Fruit fly (Drosophila melanogaster) whole organism: ENCODE measurements around the gene PAPLA1.

ENCODE experiments used
- CG8478 ChIP-seq: fragments of >200 bp; optimal IDR thresholded peaks from 2 replicates; lab custom pipeline; 2018; ENCODE audit warnings: inconsistent platforms
- Dll ChIP-seq: fragments of >200 bp; optimal IDR thresholded peaks from 2 replicates; lab custom pipeline; 2017
- EcR ChIP-seq, 2 experiments: fragments of >200 bp; optimal IDR thresholded peaks; 2 replicates each; lab custom pipeline; 2017; ENCODE audit warnings: missing biosample characterization in 2 of 2, missing genetic modification characterization in 2 of 2, missing genetic modification reagents in 2 of 2
- pan ChIP-seq: fragments of >200 bp; optimal IDR thresholded peaks from 2 replicates; lab custom pipeline; 2017
- psq ChIP-seq: fragments of >200 bp; optimal IDR thresholded peaks from 2 replicates; lab custom pipeline; 2017
- usp ChIP-seq: fragments of >200 bp; optimal IDR thresholded peaks from 2 replicates; lab custom pipeline; 2017; ENCODE audit warnings: missing biosample characterization, missing genetic modification characterization, mixed read lengths

PAPLA1 gene

DNA sequence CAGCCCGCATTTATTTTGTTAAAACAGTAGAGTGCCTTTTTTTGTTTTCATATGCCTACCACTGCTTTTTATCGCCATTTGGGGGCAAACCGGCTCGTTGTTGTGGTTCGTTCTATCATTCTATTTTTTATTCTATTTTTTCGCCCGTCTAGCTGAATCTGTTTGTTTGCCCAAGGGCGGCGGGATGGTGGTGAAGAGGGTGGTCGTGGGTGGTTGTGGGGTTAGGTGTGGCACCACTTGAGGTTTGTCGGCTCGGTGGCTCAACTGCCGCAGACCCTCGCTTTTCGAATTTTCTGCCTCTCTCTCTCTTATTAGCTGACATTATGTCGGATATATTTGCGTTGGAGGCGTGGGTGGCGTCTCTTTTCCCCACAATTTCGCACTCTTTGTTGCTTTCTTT is 12.1 kb upstream of the PAPLA1 start:
- TF ChIP-seq pan (lab: Kevin White, UChicago) (no peak), usp (no peak), Dll (lab: Kevin White, UChicago) (no peak), EcR (GFP tag; optimal IDR thresholded peaks at IDR 0.05; lab: Kevin White, UChicago) (no peak), CG8478 (lab: Kevin White, UChicago) (no peak), psq (lab: Kevin White, UChicago) (no peak)

DNA sequence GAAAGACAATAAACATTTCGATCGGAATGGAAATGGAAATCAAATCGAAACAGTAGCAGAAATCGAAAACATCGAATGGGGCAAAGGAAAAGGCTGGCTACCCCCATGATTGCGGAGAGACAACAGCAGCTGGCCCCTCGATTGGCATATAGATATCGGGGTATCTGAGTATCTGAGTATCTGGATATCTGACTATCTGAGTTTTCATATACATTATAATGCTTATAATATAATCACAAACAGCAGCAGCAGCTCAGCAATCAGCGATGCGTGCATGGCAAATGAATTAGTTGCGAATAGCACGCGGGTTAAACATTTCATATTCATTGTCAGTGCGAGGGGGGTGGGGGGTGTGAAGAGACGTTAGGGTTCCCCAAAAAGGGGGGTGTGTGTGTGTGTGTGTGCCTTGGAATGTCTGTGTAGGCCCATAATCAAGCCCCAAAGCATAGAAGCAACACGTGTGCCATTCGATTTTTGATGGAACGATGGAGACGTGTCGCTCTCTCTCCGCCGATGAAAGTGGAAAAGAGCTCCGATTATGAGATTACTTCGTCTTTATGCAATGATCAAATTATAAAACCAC is 11.3 kb upstream of the PAPLA1 start:
- TF ChIP-seq Dll (lab: Kevin White, UChicago) = no peak
- TF ChIP-seq CG8478 (lab: Kevin White, UChicago) = no peak
- TF ChIP-seq usp = no peak
- TF ChIP-seq psq (lab: Kevin White, UChicago) = no peak
- no peak for TF ChIP-seq EcR (GFP tag; optimal IDR thresholded peaks at IDR 0.05; lab: Kevin White, UChicago)
- no peak for TF ChIP-seq pan (lab: Kevin White, UChicago)

DNA sequence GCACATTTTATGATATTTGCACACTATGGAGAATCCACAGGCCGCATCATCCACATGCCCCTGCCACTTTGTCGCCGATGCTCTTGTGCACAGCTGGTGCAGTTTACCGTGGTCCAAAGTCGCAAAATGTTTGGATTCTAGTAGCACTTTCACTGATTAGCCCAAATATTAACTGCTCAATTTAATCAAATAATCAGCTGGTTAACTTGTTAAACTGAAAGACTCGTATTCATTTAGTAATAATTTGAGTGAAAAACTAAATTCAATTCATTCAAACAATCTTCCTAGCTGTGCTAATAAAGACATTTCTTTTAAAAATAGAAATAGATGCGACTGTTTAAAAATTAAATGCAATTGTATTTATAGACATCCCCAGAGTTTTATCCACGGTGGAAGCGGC is 8.6 kb upstream of the PAPLA1 start:
- TF ChIP-seq CG8478 (lab: Kevin White, UChicago) = no peak
- TF ChIP-seq pan (lab: Kevin White, UChicago) = no peak
- TF ChIP-seq EcR (GFP tag; optimal IDR thresholded peaks at IDR 0.05; lab: Kevin White, UChicago) = no peak
- no peak for TF ChIP-seq usp
- no peak for TF ChIP-seq Dll (lab: Kevin White, UChicago)
- no peak for TF ChIP-seq psq (lab: Kevin White, UChicago)

DNA sequence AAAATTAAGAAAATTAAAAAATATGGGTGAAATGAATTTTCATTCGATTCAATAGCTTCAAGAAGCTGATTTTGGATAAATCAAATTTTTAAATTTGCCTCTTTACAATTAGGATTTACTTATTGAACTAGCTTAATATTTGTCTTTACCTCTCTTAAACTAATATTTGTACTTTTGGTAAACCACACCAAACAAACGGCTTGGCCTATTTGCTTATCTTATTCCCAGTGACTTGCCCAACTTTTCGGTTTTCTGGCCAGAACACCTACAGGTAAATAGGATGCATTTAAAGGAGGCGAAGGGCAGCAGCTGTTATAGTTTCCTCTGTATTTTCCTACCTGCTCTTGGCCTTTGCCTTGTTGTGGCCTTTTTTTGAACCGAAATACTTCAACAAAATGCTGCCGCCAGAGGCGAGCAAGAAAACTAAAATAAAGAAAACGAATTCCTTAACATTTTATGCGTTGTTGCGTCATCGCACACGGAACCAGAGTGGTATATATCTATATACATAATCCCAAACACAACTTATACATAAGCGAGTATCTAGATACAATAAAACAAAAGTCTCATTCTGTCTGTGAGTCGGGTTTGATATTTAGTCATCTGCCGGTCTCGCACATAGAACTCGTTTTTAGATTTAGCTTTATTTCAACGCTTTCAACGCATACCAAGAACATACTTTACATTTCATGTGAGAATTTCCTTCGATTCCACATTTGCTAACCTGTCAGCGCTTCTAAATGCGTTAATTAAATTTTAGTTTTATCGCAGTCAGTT is 6.5 kb upstream of the PAPLA1 start:
- no peak for TF ChIP-seq Dll (lab: Kevin White, UChicago)
- TF ChIP-seq EcR (GFP tag; optimal IDR thresholded peaks at IDR 0.05; lab: Kevin White, UChicago) = no peak
- no peak for TF ChIP-seq CG8478 (lab: Kevin White, UChicago)
- TF ChIP-seq usp = no peak
- TF ChIP-seq psq (lab: Kevin White, UChicago) = no peak
- TF ChIP-seq pan (lab: Kevin White, UChicago) = no peak

DNA sequence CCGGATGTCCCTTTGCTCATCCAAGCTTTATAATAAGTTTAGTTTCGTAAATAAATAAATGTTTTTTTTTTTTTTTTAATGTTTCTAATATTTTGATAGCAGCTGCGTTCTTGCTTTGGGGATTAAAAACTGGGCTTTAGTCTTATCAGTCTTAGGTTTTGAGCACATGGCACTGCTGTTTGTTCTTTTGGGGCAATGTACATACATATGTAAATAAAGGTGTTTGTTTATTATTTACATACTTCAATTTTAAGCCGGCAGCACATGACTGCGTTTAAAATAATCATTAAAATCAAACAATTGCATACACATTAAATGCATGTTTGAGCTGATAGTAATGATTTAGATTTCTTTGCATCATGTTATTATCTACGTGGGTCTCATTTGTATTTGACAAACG is 4.8 kb upstream of the PAPLA1 start:
- no peak for TF ChIP-seq Dll (lab: Kevin White, UChicago)

DNA sequence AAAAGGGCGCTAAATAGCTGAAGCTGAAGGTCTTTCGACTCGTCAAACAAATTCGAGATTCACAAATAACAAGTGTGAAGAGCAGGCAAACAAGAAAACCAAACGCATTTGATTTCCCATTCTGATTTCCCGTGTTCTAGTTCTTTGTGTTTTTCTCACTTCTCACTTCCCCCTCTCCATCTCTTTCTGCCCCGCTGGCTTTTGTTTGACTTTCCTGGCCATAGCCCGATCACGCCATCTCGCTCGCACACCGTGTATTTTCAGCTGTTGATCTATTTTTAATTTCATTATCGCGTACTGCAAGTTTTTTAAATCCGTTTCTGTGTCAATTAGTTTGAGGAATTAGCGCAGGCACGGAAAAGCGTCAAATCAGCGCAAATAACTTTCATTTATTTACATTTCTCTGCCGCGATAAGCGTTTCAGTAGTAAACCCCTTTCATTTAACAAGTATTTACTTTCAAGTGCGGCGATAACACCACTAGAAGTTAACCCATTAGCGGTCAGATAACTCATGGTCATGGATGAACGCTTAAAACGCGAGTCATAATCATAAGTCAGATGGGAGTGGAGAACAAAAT is 4.2 kb upstream of the PAPLA1 start:
- TF ChIP-seq usp (no peak), CG8478 (lab: Kevin White, UChicago) (no peak), psq (lab: Kevin White, UChicago) (no peak), EcR (GFP tag; optimal IDR thresholded peaks at IDR 0.05; lab: Kevin White, UChicago) (no peak), Dll (lab: Kevin White, UChicago) (no peak), pan (lab: Kevin White, UChicago) (no peak)

DNA sequence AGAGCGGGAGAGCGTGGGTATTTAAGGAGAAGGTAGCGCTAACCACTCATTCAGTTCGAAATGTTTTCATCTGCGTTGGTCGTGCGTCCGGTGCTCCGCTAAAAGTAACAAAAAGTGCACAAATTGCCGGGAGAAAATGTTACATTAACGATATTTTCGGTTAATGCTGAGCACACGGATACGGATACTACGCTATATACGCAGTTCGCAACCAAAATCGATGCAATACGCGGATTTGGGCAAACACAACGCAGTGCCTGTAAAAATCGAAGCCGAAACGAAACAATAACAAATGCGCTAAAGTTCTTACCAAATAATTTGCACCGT is 3.5 kb upstream of the PAPLA1 start, which contains the start of gene Piezo:
Piezo (plus strand) TSS at position 49 of the 327 bp plus-strand sequence.
- TF ChIP-seq psq (lab: Kevin White, UChicago) (no peak), pan (lab: Kevin White, UChicago) (no peak), Dll (lab: Kevin White, UChicago) (no peak)

DNA sequence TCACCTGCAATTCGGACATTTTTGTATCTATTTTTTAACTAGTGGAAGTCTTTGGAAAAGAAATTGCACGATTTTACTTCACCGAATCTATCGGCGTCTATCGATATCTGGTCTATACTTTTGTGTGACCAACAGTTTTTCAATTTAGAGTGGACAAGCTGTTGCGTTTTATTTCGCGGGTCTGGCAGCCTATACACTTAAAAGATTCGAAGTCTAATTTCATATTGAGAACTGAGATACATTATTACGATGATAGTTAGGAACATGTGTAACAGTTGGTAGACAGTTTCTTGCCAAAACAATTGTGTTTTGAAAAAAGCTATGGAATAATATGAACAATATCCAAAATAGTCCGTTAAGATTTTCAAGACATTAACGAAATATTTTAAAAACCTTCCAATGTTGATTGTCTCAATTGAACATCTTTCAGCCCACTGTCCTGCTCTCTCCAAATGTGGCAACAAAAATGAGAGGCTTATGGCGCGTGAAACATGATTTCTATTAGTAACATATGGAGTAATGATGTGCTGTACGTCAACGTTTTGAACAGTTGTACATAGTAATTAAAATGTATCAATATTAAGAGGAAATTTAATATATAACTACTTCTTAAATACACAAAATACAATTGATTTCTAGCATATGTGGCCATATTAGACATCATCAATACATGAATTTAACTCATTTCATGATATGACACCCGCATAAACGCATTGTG is 3.0 kb upstream of the PAPLA1 start, which contains the start of gene Acbp1:
Acbp1 (minus strand) TSS at position 146 of the 718 bp plus-strand sequence.
- no peak for TF ChIP-seq Dll (lab: Kevin White, UChicago)
- no peak for TF ChIP-seq psq (lab: Kevin White, UChicago)
- TF ChIP-seq EcR (GFP tag; optimal IDR thresholded peaks at IDR 0.05; lab: Kevin White, UChicago) = peak in 1 of 2 experiments; percentile 52

DNA sequence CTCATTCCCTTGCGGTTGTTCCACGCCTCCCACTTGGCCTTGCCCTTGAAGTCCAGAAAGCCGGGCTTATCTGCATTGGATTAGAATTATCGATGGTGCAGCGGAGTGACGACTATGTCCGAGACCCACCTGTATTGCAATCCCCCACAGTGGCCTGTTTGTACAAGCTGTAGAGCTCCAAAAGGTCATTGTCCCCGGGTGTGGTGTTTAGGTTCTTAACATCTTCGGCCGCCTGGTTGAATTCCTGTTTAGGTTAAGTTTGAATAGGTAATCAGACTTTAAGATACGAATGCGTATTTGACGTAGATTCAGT is 2.5 kb upstream of the PAPLA1 start:
- TF ChIP-seq psq (lab: Kevin White, UChicago) = no peak
- no peak for TF ChIP-seq CG8478 (lab: Kevin White, UChicago)
- TF ChIP-seq Dll (lab: Kevin White, UChicago) = no peak
- TF ChIP-seq pan (lab: Kevin White, UChicago) = no peak
- TF ChIP-seq EcR (GFP tag; optimal IDR thresholded peaks at IDR 0.05; lab: Kevin White, UChicago) = peak; percentile 82 to 94
- TF ChIP-seq usp = no peak

DNA sequence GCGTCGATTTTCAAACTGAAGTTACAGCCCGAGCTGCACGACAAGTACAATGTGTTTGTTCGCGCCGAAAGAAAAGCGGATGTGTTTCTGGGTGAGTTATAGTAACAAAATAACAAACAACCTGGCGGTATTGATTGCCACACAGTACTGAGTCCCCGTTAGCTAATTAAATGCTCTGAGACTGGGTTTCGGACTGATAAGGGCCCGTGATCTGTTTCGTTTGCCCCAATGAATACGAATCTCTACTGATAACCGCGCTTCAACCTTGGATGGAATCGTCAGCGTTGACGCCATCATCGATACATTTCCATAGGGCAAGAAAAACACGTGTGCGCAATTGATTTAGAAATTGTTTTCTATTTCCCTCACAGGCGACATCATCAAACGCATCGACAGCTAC is 2.3 kb downstream of the PAPLA1 start:
- TF ChIP-seq Dll (lab: Kevin White, UChicago) (no peak), usp (no peak), CG8478 (lab: Kevin White, UChicago) (no peak), pan (lab: Kevin White, UChicago) (no peak), EcR (GFP tag; optimal IDR thresholded peaks at IDR 0.05; lab: Kevin White, UChicago) (no peak), psq (lab: Kevin White, UChicago) (no peak)

DNA sequence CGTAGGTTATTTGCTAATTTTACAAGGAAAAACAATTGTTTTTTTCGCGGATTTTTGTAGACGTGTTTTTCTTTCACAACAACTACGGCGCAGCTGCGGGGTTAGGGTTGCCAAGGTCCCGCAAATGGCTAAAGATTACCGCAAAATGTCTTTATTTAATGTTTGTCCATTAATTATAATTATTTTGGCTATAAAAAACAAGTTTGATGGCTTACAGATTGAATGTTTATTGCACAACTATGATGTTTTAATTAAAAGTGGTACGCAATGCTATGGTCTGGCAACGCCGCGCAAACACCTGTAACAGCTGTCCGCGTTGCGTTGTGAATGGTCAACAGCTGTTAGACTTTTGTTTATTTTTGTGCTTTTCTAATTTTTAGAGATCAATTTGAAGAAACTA is 2.8 kb downstream of the PAPLA1 start:
- TF ChIP-seq psq (lab: Kevin White, UChicago) (no peak), usp (no peak), pan (lab: Kevin White, UChicago) (no peak), EcR (GFP tag; optimal IDR thresholded peaks at IDR 0.05; lab: Kevin White, UChicago) (no peak), Dll (lab: Kevin White, UChicago) (no peak), CG8478 (lab: Kevin White, UChicago) (no peak)
